Worm (Caenorhabditis elegans) whole organism, L1 larva: ENCODE measurements around the gene coq-3.
A peak's percentile ranks its signal among the peaks of the same experiment; 100 is the strongest.

Source experiments
- ama-1 ChIP-seq: fragments of 150-350 bp; optimal IDR thresholded peaks from 2 replicates; lab custom pipeline; 2014
- efl-1 ChIP-seq, 4 experiments: fragments of 150-350 bp; optimal IDR thresholded peaks in 3 of 4; peaks in 1 of 4; 1 replicate in 1 of 4; 2 replicates in 3 of 4; lab custom pipeline; 2014; ENCODE audit warnings: missing biosample characterization in 2 of 4, missing genetic modification characterization in 2 of 4, missing genetic modification reagents in 2 of 4
- egl-27 ChIP-seq, 2 experiments: fragments of 150-350 bp in 1 of 2; sonication (generic microtip); optimal IDR thresholded peaks; 3 replicates each; lab custom pipeline; 2017 to 2018; ENCODE audit warnings: missing biosample characterization in 2 of 2, missing genetic modification characterization in 2 of 2, missing genetic modification reagents in 2 of 2
- fkh-10 ChIP-seq: sonication (generic microtip); optimal IDR thresholded peaks from 2 replicates; lab custom pipeline; 2017; ENCODE audit warnings: missing biosample characterization, missing genetic modification reagents, missing genetic modification characterization
- lin-13 ChIP-seq: fragments of 150-350 bp; optimal IDR thresholded peaks from 2 replicates; lab custom pipeline; 2014; ENCODE audit warnings: missing biosample characterization, missing genetic modification reagents, missing genetic modification characterization
- nhr-11 ChIP-seq: fragments of 150-350 bp; optimal IDR thresholded peaks from 2 replicates; lab custom pipeline; 2014; ENCODE audit warnings: missing biosample characterization, missing genetic modification characterization
- nhr-12 ChIP-seq: sonication (generic microtip); optimal IDR thresholded peaks from 2 replicates; lab custom pipeline; 2017; ENCODE audit warnings: missing biosample characterization, missing genetic modification characterization
- nhr-77 ChIP-seq: fragments of 150-350 bp; optimal IDR thresholded peaks from 2 replicates; lab custom pipeline; 2014; ENCODE audit warnings: missing biosample characterization, missing genetic modification characterization
- pax-3 ChIP-seq: fragments of 200-800 bp; sonication (Bioruptor generic); optimal IDR thresholded peaks from 2 replicates; lab custom pipeline; 2018; ENCODE audit warnings: mild to moderate bottlenecking, missing genetic modification characterization, moderate library complexity, missing compliant biosample characterization
- unc-130 ChIP-seq: fragments of 150-350 bp; optimal IDR thresholded peaks from 2 replicates; lab custom pipeline; 2017; ENCODE audit warnings: missing biosample characterization, missing genetic modification characterization, inconsistent platforms
- ztf-11 ChIP-seq, 2 experiments: sonication (generic microtip); optimal IDR thresholded peaks; 2 replicates each; lab custom pipeline; 2016 to 2017; ENCODE audit warnings: missing genetic modification characterization in 2 of 2, missing biosample characterization in 1 of 2, missing compliant biosample characterization in 1 of 2

ce11 chrIV:14795918-14796488 is at the start of gene coq-3:
- TF ChIP-seq nhr-12 (tag; lab: Kevin White, UChicago) (no peak), egl-27 (tag; optimal IDR thresholded peaks at IDR 0.05; lab: Kevin White, UChicago) (no peak), ztf-11 (tag; optimal IDR thresholded peaks at IDR 0.05; lab: Kevin White, UChicago) (no peak), lin-13 (no peak), unc-130 (no peak), efl-1 (optimal IDR thresholded peaks at IDR 0.05; lab: Kevin White, UChicago) (no peak), efl-1 (GFP tag; optimal IDR thresholded peaks at IDR 0.05 in 1 of 2; lab: Kevin White, UChicago) (no peak), fkh-10 (GFP tag; lab: Kevin White, UChicago) (no peak), ama-1 (lab: Kevin White, UChicago) (peak; percentile 27), nhr-11 (no peak), nhr-77 (tag; lab: Kevin White, UChicago) (no peak), pax-3 (tag; lab: Kevin White, UChicago) (no peak)
